Fruit fly (Drosophila melanogaster) whole organism, embryonic: ENCODE measurements around the gene ida.

Experiments
- CG10654 ChIP-seq: fragments of 200-800 bp; sonication (Bioruptor generic); optimal IDR thresholded peaks from 2 replicates; lab custom pipeline; 2016; ENCODE audit warnings: missing biosample characterization, missing genetic modification characterization
- CG11093 ChIP-seq: fragments of 200-800 bp; sonication (Bioruptor generic); IDR thresholded peaks from 3 replicates; pipeline ENCODE4 v1.3.6; 2022; ENCODE audit warnings: missing biosample characterization, missing genetic modification characterization
- CG11398 ChIP-seq: fragments of 200-800 bp; sonication (Bioruptor generic); optimal IDR thresholded peaks from 2 replicates; lab custom pipeline; 2016; ENCODE audit warnings: missing biosample characterization, missing genetic modification characterization
- CG12155 ChIP-seq: fragments of 200-800 bp; sonication (Bioruptor generic); optimal IDR thresholded peaks from 3 replicates; lab custom pipeline; 2016; ENCODE audit warnings: missing biosample characterization, missing genetic modification characterization
- CG14014 ChIP-seq: fragments of 200-800 bp; sonication (Bioruptor generic); IDR thresholded peaks from 2 replicates; pipeline ENCODE4 v1.3.6; 2022; ENCODE audit warnings: missing biosample characterization, missing genetic modification characterization
- CG15479 ChIP-seq: fragments of 200-800 bp; sonication (Bioruptor generic); optimal IDR thresholded peaks from 3 replicates; lab custom pipeline; 2019; ENCODE audit warnings: missing biosample characterization, mild to moderate bottlenecking, missing genetic modification characterization, moderate library complexity
- CG1603 ChIP-seq: fragments of 200-800 bp; sonication (Bioruptor generic); optimal IDR thresholded peaks from 2 replicates; lab custom pipeline; 2019; ENCODE audit warnings: missing biosample characterization, mild to moderate bottlenecking, missing genetic modification characterization, moderate library complexity
- CG16815 ChIP-seq: fragments of 200-800 bp; sonication (Bioruptor generic); optimal IDR thresholded peaks from 3 replicates; lab custom pipeline; 2017; ENCODE audit warnings: missing biosample characterization, mild to moderate bottlenecking, missing genetic modification characterization
- CG17359 ChIP-seq: fragments of 200-800 bp; sonication (Bioruptor generic); optimal IDR thresholded peaks from 3 replicates; lab custom pipeline; 2018; ENCODE audit warnings: missing biosample characterization, mild to moderate bottlenecking, missing genetic modification characterization, moderate library complexity
- CG18262 ChIP-seq: fragments of 200-800 bp; optimal IDR thresholded peaks from 3 replicates; lab custom pipeline; 2019; ENCODE audit warnings: missing biosample characterization, mild to moderate bottlenecking, missing genetic modification characterization, moderate library complexity
- CG18619 ChIP-seq: fragments of 200-800 bp; sonication (Bioruptor generic); optimal IDR thresholded peaks from 3 replicates; lab custom pipeline; 2017; ENCODE audit warnings: missing biosample characterization, mild to moderate bottlenecking, missing genetic modification characterization
- CG2129 ChIP-seq: fragments of 200-800 bp; sonication (Bioruptor generic); IDR thresholded peaks from 2 replicates; pipeline ENCODE4 v1.3.6; 2022; ENCODE audit warnings: missing biosample characterization, missing genetic modification characterization; ENCODE audit not compliant: partially characterized antibody
- CG2712 ChIP-seq: fragments of 200-800 bp; optimal IDR thresholded peaks from 3 replicates; lab custom pipeline; 2019; ENCODE audit warnings: missing biosample characterization, mild to moderate bottlenecking, missing genetic modification characterization, moderate library complexity
- CG3407 ChIP-seq: fragments of 200-800 bp; sonication (Bioruptor generic); optimal IDR thresholded peaks from 2 replicates; lab custom pipeline; 2018; ENCODE audit warnings: missing biosample characterization, mild to moderate bottlenecking, missing genetic modification characterization
- CG4328 ChIP-seq: fragments of 200-800 bp; sonication (Bioruptor generic); optimal IDR thresholded peaks from 3 replicates; lab custom pipeline; 2017; ENCODE audit warnings: missing biosample characterization, missing genetic modification reagents, missing genetic modification characterization
- CG4820 ChIP-seq: fragments of 200-800 bp; sonication (Bioruptor generic); optimal IDR thresholded peaks from 3 replicates; lab custom pipeline; 2016; ENCODE audit warnings: missing biosample characterization, missing genetic modification characterization
- CG4854 ChIP-seq: fragments of 200-800 bp; sonication (Bioruptor generic); optimal IDR thresholded peaks from 2 replicates; lab custom pipeline; 2016; ENCODE audit warnings: missing biosample characterization, missing genetic modification characterization, inconsistent platforms
- CG6175 ChIP-seq: fragments of 200-800 bp; sonication (Bioruptor generic); IDR thresholded peaks from 3 replicates; pipeline ENCODE4 v1.3.6; 2022; ENCODE audit warnings: missing biosample characterization, missing genetic modification characterization
- CG6683 ChIP-seq: fragments of 200-800 bp; sonication (Bioruptor generic); optimal IDR thresholded peaks from 2 replicates; lab custom pipeline; 2017; ENCODE audit warnings: missing biosample characterization, mild to moderate bottlenecking, missing genetic modification characterization, missing genetic modification reagents
- CG8944 ChIP-seq: fragments of 200-800 bp; sonication (Bioruptor generic); optimal IDR thresholded peaks from 3 replicates; lab custom pipeline; 2016; ENCODE audit warnings: missing biosample characterization, missing genetic modification characterization
- CG9437 ChIP-seq: fragments of 200-800 bp; sonication (Bioruptor generic); optimal IDR thresholded peaks from 2 replicates; lab custom pipeline; 2018; ENCODE audit warnings: missing biosample characterization, mild to moderate bottlenecking, missing genetic modification characterization
- D19B ChIP-seq: fragments of 200-800 bp; sonication (Bioruptor generic); optimal IDR thresholded peaks from 2 replicates; lab custom pipeline; 2017; ENCODE audit warnings: missing biosample characterization, mild to moderate bottlenecking, missing genetic modification characterization
- Dfd ChIP-seq, 2 experiments: fragments of >200 bp; optimal IDR thresholded peaks; 2 replicates each; lab custom pipeline; 2017; ENCODE audit warnings: missing biosample characterization in 2 of 2, missing genetic modification characterization in 2 of 2
- Dp ChIP-seq: fragments of 200-800 bp; sonication (Bioruptor generic); optimal IDR thresholded peaks from 2 replicates; lab custom pipeline; 2018; ENCODE audit warnings: missing biosample characterization, mild to moderate bottlenecking, missing genetic modification characterization, moderate library complexity
- Drgx ChIP-seq: fragments of 200-800 bp; sonication (Bioruptor generic); IDR thresholded peaks from 2 replicates; pipeline ENCODE4 v1.3.6; 2022; ENCODE audit warnings: missing biosample characterization, missing genetic modification characterization
- Eip74EF ChIP-seq, 2 experiments: fragments of 200-800 bp in 1 of 2; fragments of >200 bp in 1 of 2; sonication (Bioruptor generic) in 1 of 2; optimal IDR thresholded peaks; 2 replicates each; lab custom pipeline; 2017 to 2019; ENCODE audit warnings: missing biosample characterization in 2 of 2, missing genetic modification characterization in 2 of 2, mild to moderate bottlenecking in 1 of 2, moderate library complexity in 1 of 2
- H15 ChIP-seq: fragments of 200-800 bp; sonication (Bioruptor generic); IDR thresholded peaks from 3 replicates; pipeline ENCODE4 v1.3.6; 2022; ENCODE audit warnings: missing biosample characterization, missing genetic modification characterization
- NC2α ChIP-seq: fragments of 200-800 bp; sonication (Bioruptor generic); optimal IDR thresholded peaks from 2 replicates; lab custom pipeline; 2016; ENCODE audit warnings: missing biosample characterization, missing genetic modification characterization
- NC2β ChIP-seq: fragments of 200-800 bp; sonication (Bioruptor generic); optimal IDR thresholded peaks from 2 replicates; lab custom pipeline; 2016; ENCODE audit warnings: missing biosample characterization, missing genetic modification characterization
- Sox102F ChIP-seq: fragments of 200-800 bp; sonication (Bioruptor generic); optimal IDR thresholded peaks from 2 replicates; lab custom pipeline; 2018; ENCODE audit warnings: missing biosample characterization, mild to moderate bottlenecking, missing genetic modification characterization, moderate library complexity
- ase ChIP-seq: fragments of 200-800 bp; sonication (Bioruptor generic); IDR thresholded peaks from 3 replicates; pipeline ENCODE4 v1.3.6; 2022; ENCODE audit warnings: missing biosample characterization, missing genetic modification characterization
- az2 ChIP-seq: fragments of 200-800 bp; sonication (Bioruptor generic); optimal IDR thresholded peaks from 3 replicates; lab custom pipeline; 2016; ENCODE audit warnings: missing biosample characterization, missing genetic modification characterization
- chinmo ChIP-seq: fragments of 200-800 bp; sonication (Bioruptor generic); IDR thresholded peaks from 4 replicates; pipeline ENCODE4 v1.3.6; 2022; ENCODE audit warnings: missing biosample characterization, missing genetic modification characterization; ENCODE audit not compliant: partially characterized antibody
- dmrt11E ChIP-seq: fragments of 200-800 bp; sonication (Bioruptor generic); optimal IDR thresholded peaks from 3 replicates; lab custom pipeline; 2018; ENCODE audit warnings: missing biosample characterization, mild to moderate bottlenecking, missing genetic modification characterization, moderate library complexity
- dmrt99B ChIP-seq: fragments of 200-800 bp; sonication (Bioruptor generic); optimal IDR thresholded peaks from 2 replicates; lab custom pipeline; 2018; ENCODE audit warnings: missing biosample characterization, mild to moderate bottlenecking, missing genetic modification characterization, moderate library complexity
- dpn ChIP-seq, 2 experiments: fragments of 200-800 bp; sonication (Bioruptor generic); optimal IDR thresholded peaks; 3 replicates each; lab custom pipeline; 2016; ENCODE audit warnings: missing biosample characterization in 2 of 2, missing genetic modification characterization in 2 of 2
- ewg ChIP-seq: fragments of 200-800 bp; sonication (Bioruptor generic); optimal IDR thresholded peaks from 3 replicates; lab custom pipeline; 2017; ENCODE audit warnings: mild to moderate bottlenecking, missing biosample characterization, missing genetic modification reagents, missing genetic modification characterization
- fd102C ChIP-seq: fragments of 200-800 bp; sonication (Bioruptor generic); optimal IDR thresholded peaks from 2 replicates; lab custom pipeline; 2018; ENCODE audit warnings: missing biosample characterization, mild to moderate bottlenecking, missing genetic modification characterization, moderate library complexity
- gt ChIP-seq: fragments of 200-800 bp; sonication (Bioruptor generic); IDR thresholded peaks from 2 replicates; pipeline ENCODE4 v1.3.6; 2022; ENCODE audit warnings: missing biosample characterization, missing genetic modification characterization
- hkb ChIP-seq, 2 experiments: fragments of 200-800 bp in 1 of 2; fragments of >200 bp in 1 of 2; sonication (Bioruptor generic) in 1 of 2; IDR thresholded peaks in 1 of 2; optimal IDR thresholded peaks in 1 of 2; 2 replicates each; pipeline versions ENCODE4 v1.3.6 to Lab custom; 2017 to 2022; ENCODE audit warnings: missing biosample characterization in 1 of 2, missing genetic modification characterization in 1 of 2
- ind ChIP-seq: fragments of 200-800 bp; sonication (Bioruptor generic); optimal IDR thresholded peaks from 3 replicates; lab custom pipeline; 2016; ENCODE audit warnings: missing biosample characterization, missing genetic modification characterization
- pb ChIP-seq: fragments of 200-800 bp; sonication (Bioruptor generic); optimal IDR thresholded peaks from 3 replicates; lab custom pipeline; 2016; ENCODE audit warnings: missing biosample characterization, missing genetic modification characterization
- pzg ChIP-seq: fragments of 200-800 bp; sonication (Bioruptor generic); optimal IDR thresholded peaks from 3 replicates; lab custom pipeline; 2018; ENCODE audit warnings: missing biosample characterization, mild to moderate bottlenecking, missing genetic modification characterization, moderate library complexity
- ro ChIP-seq: fragments of 200-800 bp; sonication (Bioruptor generic); IDR thresholded peaks from 2 replicates; pipeline ENCODE4 v1.3.6; 2022; ENCODE audit warnings: missing biosample characterization, missing genetic modification characterization
- slbo ChIP-seq: fragments of 200-800 bp; sonication (Bioruptor generic); IDR thresholded peaks from 2 replicates; pipeline ENCODE4 v1.3.6; 2022; ENCODE audit warnings: missing biosample characterization, missing genetic modification characterization
- sug ChIP-seq: fragments of 200-800 bp; optimal IDR thresholded peaks from 2 replicates; lab custom pipeline; 2019; ENCODE audit warnings: missing biosample characterization, mild to moderate bottlenecking, missing genetic modification characterization, moderate library complexity
- tio ChIP-seq: fragments of 200-800 bp; sonication (Bioruptor generic); optimal IDR thresholded peaks from 2 replicates; lab custom pipeline; 2017; ENCODE audit warnings: missing biosample characterization, missing genetic modification characterization, inconsistent platforms
- vfl ChIP-seq: fragments of 200-800 bp; sonication (Bioruptor generic); optimal IDR thresholded peaks from 2 replicates; lab custom pipeline; 2016; ENCODE audit warnings: missing biosample characterization, missing genetic modification characterization

The ida gene

dm6 chr3L:3862504-3863380 is 42.4 kb upstream of the ida start:
- TF ChIP-seq Drgx (GFP tag; lab: Robert Waterston, UW) = no peak
- TF ChIP-seq chinmo (GFP tag; lab: Robert Waterston, UW) = no peak
- peak; percentile 83 for TF ChIP-seq NC2β
- peak; percentile 72 for TF ChIP-seq CG11398 (GFP tag; lab: Kevin White, UChicago)
- TF ChIP-seq hkb (optimal IDR thresholded peaks at IDR 0.05; lab: Kevin White, UChicago) = no peak
- TF ChIP-seq hkb (GFP tag; IDR thresholded peaks at IDR 0.05; lab: Robert Waterston, UW) = peak; percentile 48; the same call in 1 of the 2 replicates
- peak; percentile 74 for TF ChIP-seq tio
- peak; percentile 95 for TF ChIP-seq dmrt11E
- peak; percentile 69 for TF ChIP-seq dmrt99B (tag; lab: Kevin White, UChicago)
- TF ChIP-seq ind (GFP tag; lab: Kevin White, UChicago) = peak; percentile 43
- peak; percentile 40 for TF ChIP-seq CG17359 (tag; lab: Kevin White, UChicago)
- TF ChIP-seq CG12155 (GFP tag; lab: Kevin White, UChicago) = peak; percentile 49
- TF ChIP-seq CG4820 = peak; percentile 80
- TF ChIP-seq pb (GFP tag; lab: Kevin White, UChicago) = no peak
- TF ChIP-seq CG8944 = peak; percentile 58
- no peak for TF ChIP-seq CG2129 (GFP tag; lab: Robert Waterston, UW)
- peak; percentile 69 for TF ChIP-seq CG1603 (tag; lab: Kevin White, UChicago)
- TF ChIP-seq gt (GFP tag; lab: Robert Waterston, UW) = no peak
- TF ChIP-seq slbo = peak; percentile 48
- no peak for TF ChIP-seq vfl (GFP tag; lab: Kevin White, UChicago)
- no peak for TF ChIP-seq D19B (GFP tag; lab: Kevin White, UChicago)
- TF ChIP-seq fd102C (GFP tag; lab: Kevin White, UChicago) = no peak
- no peak for TF ChIP-seq Dfd (GFP tag; optimal IDR thresholded peaks at IDR 0.05; lab: Kevin White, UChicago)
- no peak for TF ChIP-seq CG14014
- peak in 1 of 2 experiments; percentile 61 for TF ChIP-seq dpn (GFP tag; optimal IDR thresholded peaks at IDR 0.05; lab: Kevin White, UChicago)
- TF ChIP-seq CG6683 (GFP tag; lab: Kevin White, UChicago) = no peak
- peak; percentile 83 for TF ChIP-seq CG18262 (tag; lab: Kevin White, UChicago)
- TF ChIP-seq CG4328 (GFP tag; lab: Kevin White, UChicago) = no peak
- TF ChIP-seq Dp (GFP tag; lab: Kevin White, UChicago) = no peak
- 0 out of 3 replicates have a peak, but pooled peaks have one; percentile 28 for TF ChIP-seq CG11093 (GFP tag; lab: Robert Waterston, UW)
- peak; percentile 84 for TF ChIP-seq CG2712 (tag; lab: Kevin White, UChicago)
- peak; percentile 46 for TF ChIP-seq CG9437 (GFP tag; lab: Kevin White, UChicago)
- TF ChIP-seq Sox102F = peak; percentile 76
- no peak for TF ChIP-seq pzg
- TF ChIP-seq CG3407 (GFP tag; lab: Kevin White, UChicago) = peak; percentile 8
- peak; percentile 55 for TF ChIP-seq ewg
- peak; percentile 43 for TF ChIP-seq CG18619 (GFP tag; lab: Kevin White, UChicago)
- TF ChIP-seq CG6175 = peak; percentile 42; the same call in 1 of the 3 replicates
- peak; percentile 76 for TF ChIP-seq az2 (GFP tag; lab: Kevin White, UChicago)
- no peak for TF ChIP-seq sug
- TF ChIP-seq CG4854 (GFP tag; lab: Kevin White, UChicago) = peak; percentile 32
- TF ChIP-seq CG15479 (GFP tag; lab: Kevin White, UChicago) = no peak
- TF ChIP-seq ro (GFP tag; lab: Robert Waterston, UW) = no peak
- peak in 1 of 2 experiments; percentile 49 for TF ChIP-seq Eip74EF (GFP tag; optimal IDR thresholded peaks at IDR 0.05; lab: Kevin White, UChicago)
- TF ChIP-seq CG16815 (GFP tag; lab: Kevin White, UChicago) = peak; percentile 79
- peak; percentile 78 for TF ChIP-seq CG10654 (GFP tag; lab: Kevin White, UChicago)
- TF ChIP-seq NC2α = peak; percentile 56
- 0 out of 3 replicates have a peak, but pooled peaks have one; percentile 43 for TF ChIP-seq H15 (GFP tag; lab: Robert Waterston, UW)
- TF ChIP-seq ase (GFP tag; lab: Robert Waterston, UW) = no peak
